Worm (Caenorhabditis elegans): ENCODE data around the gene R10E9.2.
A peak's percentile ranks its signal among the peaks of the same experiment; 100 is the strongest.

R10E9.2 gene

DNA sequence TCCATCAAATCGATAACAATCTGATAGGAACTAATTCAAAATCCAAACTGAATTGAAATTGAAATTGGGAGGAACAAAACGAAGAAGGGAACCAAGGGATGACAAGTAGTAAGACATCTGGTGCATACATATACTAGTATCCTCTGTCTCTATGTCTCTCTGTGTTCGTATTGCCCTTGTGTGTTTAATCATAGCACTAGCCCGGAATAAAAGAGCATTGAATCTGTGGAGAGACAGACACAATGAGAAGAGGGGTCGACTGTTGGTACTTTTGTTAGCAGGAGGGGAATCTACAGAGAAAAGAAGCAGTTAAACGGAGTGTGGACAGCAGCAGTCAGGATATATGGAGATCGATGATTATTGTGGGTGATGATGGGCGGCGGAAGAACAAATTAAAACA lies 48.4 kb downstream of the R10E9.2 start:
- peak; percentile 32 for TF ChIP-seq hmg-4 (GFP tag; optimal IDR thresholded peaks at IDR 0.05)
- TF ChIP-seq pes-1 (GFP tag; IDR thresholded peaks at IDR 0.05) = no peak

DNA sequence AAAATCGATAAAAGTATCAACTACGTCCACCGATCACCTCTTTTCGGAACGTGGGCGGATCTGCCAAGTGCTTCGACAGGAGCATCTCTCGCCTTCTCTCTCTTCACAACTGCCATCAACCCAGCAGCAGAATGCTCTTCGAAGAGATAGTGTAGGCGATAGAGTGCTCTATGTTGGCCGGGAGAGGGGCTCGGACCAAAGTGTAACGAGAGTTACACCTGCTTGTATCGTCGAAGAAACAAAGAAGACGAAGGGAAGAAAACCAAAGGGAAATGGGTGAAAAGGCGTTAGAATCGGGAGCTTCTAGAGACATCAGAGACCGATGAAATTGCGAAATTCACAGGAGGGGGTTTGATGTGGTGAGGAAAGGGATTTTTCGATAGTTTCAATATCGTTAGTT lies 49.3 kb downstream of the R10E9.2 start:
- TF ChIP-seq pes-1 (GFP tag; IDR thresholded peaks at IDR 0.05) = 0 out of 2 replicates have a peak, but pooled peaks have one; percentile 19
- no peak for TF ChIP-seq ceh-36 (tag; optimal IDR thresholded peaks at IDR 0.05)
- TF ChIP-seq aly-1 (tag; optimal IDR thresholded peaks at IDR 0.05) = peak; percentile 27

DNA sequence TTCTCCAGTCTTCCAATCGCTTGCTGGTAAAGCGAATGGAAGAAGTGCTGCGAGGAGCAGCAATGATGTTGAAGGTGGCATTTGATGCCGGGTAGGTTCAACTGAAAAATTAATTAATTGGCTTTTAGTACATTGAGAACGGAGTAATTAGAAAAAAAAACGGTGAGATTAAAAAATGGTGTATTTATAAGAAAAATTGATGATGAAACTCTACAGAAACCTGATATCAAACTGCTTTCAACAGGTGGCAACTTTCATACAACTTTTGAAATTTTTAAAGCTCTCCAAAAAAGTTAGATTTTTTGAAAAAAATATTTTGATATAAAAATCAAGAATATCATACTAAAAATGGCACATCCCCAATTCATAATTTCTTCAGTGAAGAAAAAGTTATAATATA lies 50.1 kb downstream of the R10E9.2 start, which contains the start of gene pat-3:
TSS of gene pat-3 (minus strand) at position 101 of the 400 bp plus-strand sequence.
- TF ChIP-seq ceh-36 (tag; optimal IDR thresholded peaks at IDR 0.05) = no peak
- TF ChIP-seq pes-1 (GFP tag; IDR thresholded peaks at IDR 0.05) = no peak
- TF ChIP-seq ceh-13 (GFP tag; optimal IDR thresholded peaks at IDR 0.05) = no peak
- no peak for TF ChIP-seq B0310.2 (tag; optimal IDR thresholded peaks at IDR 0.05)
- TF ChIP-seq hmbx-1 (tag; optimal IDR thresholded peaks at IDR 0.05) = no peak
- TF ChIP-seq F13C5.2 (tag; optimal IDR thresholded peaks at IDR 0.05) = no peak
- no peak for TF ChIP-seq ama-1 (optimal IDR thresholded peaks at IDR 0.05)
- TF ChIP-seq sea-1 (GFP tag; conservative IDR thresholded peaks at IDR 0.05) = no peak
- TF ChIP-seq aly-1 (tag; optimal IDR thresholded peaks at IDR 0.05) = no peak
- no peak for TF ChIP-seq hmg-4 (GFP tag; optimal IDR thresholded peaks at IDR 0.05)
- TF ChIP-seq ets-7 (tag; optimal IDR thresholded peaks at IDR 0.05) = no peak
- no peak for TF ChIP-seq scrt-1 (GFP tag; IDR thresholded peaks at IDR 0.05)

Measured in whole organism, early embryonic.